Fruit fly (Drosophila melanogaster) whole organism, embryonic: Measurements from ENCODE around the gene Hnf4.
A peak's percentile ranks its signal among the peaks of the same experiment; 100 is the strongest.

Experiments used
- CG15073 ChIP-seq: fragments of 200-800 bp; sonication (Bioruptor generic); optimal IDR thresholded peaks from 2 replicates; lab custom pipeline; 2016; ENCODE audit warnings: missing biosample characterization, missing genetic modification characterization
- CG18476 ChIP-seq: fragments of 200-800 bp; sonication (Bioruptor generic); optimal IDR thresholded peaks from 2 replicates; lab custom pipeline; 2016; ENCODE audit warnings: missing biosample characterization, mild to moderate bottlenecking, missing genetic modification characterization
- CG2199 ChIP-seq: fragments of 200-800 bp; sonication (Bioruptor generic); IDR thresholded peaks from 3 replicates; pipeline ENCODE4 v1.3.6; 2022; ENCODE audit warnings: missing biosample characterization, missing genetic modification characterization
- CG7745 ChIP-seq: fragments of 200-800 bp; sonication (Bioruptor generic); optimal IDR thresholded peaks from 2 replicates; lab custom pipeline; 2018; ENCODE audit warnings: missing biosample characterization, mild to moderate bottlenecking, missing genetic modification characterization, moderate library complexity
- Hmx ChIP-seq: fragments of 200-800 bp; sonication (Bioruptor generic); optimal IDR thresholded peaks from 2 replicates; lab custom pipeline; 2016; ENCODE audit warnings: missing biosample characterization, missing genetic modification characterization
- gcm ChIP-seq: fragments of 200-800 bp; sonication (Bioruptor generic); optimal IDR thresholded peaks from 2 replicates; lab custom pipeline; 2019; ENCODE audit warnings: missing biosample characterization, mild to moderate bottlenecking, missing genetic modification characterization, moderate library complexity

dm6 chr2L:8738253-8738665 lies 28.8 kb upstream of the Hnf4 start:
- TF ChIP-seq CG18476 (no peak), gcm (GFP tag; lab: Kevin White, UChicago) (peak; percentile 13), CG2199 (no peak), Hmx (GFP tag; lab: Kevin White, UChicago) (no peak), CG7745 (tag; lab: Kevin White, UChicago) (no peak), CG15073 (GFP tag; lab: Kevin White, UChicago) (no peak)
